Fruit fly (Drosophila melanogaster): ENCODE measurements around the gene Ucp4B.
A peak's percentile ranks its signal among the peaks of the same experiment; 100 is the strongest.

The Ucp4B gene

dm6 chr2L:5958581-5959177, 11.0 kb upstream of the Ucp4B start, which contains the start of gene Vm26Ac:
Gene Vm26Ac (minus strand): TSS chr2L:5958631.
- no peak for TF ChIP-seq noc (tag; optimal IDR thresholded peaks at IDR 0.05)

dm6 chr2L:5959863-5960658, 9.6 kb upstream of the Ucp4B start, which contains the start of gene Vm26Aa:
Gene Vm26Aa (minus strand): TSS chr2L:5960340.
- TF ChIP-seq noc (tag; optimal IDR thresholded peaks at IDR 0.05) = no peak

- TF ChIP-seq noc (tag; optimal IDR thresholded peaks at IDR 0.05) = no peak
These were observed 8.3 kb upstream of the Ucp4B start for dm6 chr2L:5961169-5961918.

dm6 chr2L:5963251-5963650, 6.4 kb upstream of the Ucp4B start:
- no peak for TF ChIP-seq noc (tag; optimal IDR thresholded peaks at IDR 0.05)

dm6 chr2L:5964211-5964610, 5.4 kb upstream of the Ucp4B start:
- TF ChIP-seq noc (tag; optimal IDR thresholded peaks at IDR 0.05) = no peak

DNA sequence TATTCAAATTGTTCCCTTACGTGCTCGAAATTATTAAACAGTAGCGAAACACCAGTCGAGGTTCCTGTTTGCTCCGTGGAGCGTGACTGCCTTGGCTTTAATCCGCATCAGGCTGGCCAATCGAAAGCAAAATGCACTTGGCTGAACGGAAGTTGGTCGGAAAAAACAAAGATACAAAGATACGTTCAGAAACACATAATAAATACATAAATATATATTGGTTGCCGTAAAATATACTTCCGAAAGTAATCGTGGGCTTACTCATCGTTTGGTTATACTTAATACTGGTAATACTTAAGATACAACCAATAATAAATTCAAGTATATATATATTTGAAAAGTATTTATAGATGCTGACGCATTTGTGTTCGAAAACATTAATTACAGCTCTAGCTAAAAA, 4.8 kb upstream of the Ucp4B start, which contains the start of gene psd:
psd (minus strand) TSS at position 101 of the 400 bp plus-strand sequence.
- no peak for TF ChIP-seq noc (tag; optimal IDR thresholded peaks at IDR 0.05)

DNA sequence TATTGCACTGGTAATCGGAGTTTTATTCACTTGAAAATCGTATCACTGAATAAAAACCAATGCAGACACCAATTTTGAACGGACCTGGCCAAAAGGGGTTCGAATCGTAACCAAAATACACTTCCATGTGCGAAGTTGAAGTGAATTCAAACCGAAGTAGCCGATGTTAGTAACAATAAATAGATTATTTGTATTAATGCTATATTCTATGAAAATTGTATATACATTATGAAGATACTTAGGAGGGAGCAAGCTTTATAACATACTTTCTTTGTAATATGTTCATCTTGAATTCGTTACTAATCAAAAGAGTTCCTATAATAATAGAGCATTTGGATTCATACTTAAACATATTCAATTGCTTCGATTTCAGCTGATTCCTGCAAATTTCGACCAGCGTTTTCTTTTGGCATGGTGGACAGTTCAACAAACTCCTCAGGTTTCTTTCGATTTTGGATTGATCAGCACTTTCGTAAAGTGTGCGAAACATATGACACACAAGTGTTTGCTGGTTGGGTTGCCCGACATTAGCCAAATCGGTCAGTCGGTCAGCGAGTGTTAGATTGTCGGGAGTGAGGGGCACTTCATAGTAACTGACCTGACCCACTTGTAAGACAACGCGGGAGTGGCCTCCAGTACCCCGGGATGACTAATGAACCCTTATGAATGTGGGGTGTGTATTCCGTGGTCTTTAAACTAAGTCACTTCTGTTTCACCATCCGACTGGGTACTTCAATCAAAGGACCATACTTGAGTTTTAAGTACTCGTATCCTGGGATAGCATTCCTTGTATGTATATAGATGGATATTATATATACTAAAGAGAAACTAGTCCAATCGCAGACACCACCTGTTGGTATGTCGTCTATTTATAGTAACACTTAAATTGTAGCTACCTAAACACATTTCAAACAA, 1.7 kb upstream of the Ucp4B start, which contains the start of the genes CG13992 and Ucp4C:
CG13992 (minus strand) TSS at position 51 of the 915 bp plus-strand sequence.
Ucp4C (plus strand) TSS at position 865 of the 915 bp plus-strand sequence.
- TF ChIP-seq noc (tag; optimal IDR thresholded peaks at IDR 0.05) = no peak

- no peak for TF ChIP-seq noc (tag; optimal IDR thresholded peaks at IDR 0.05)
These were observed 1.6 kb downstream of the Ucp4B start for dm6 chr2L:5971093-5971808.

dm6 chr2L:5972005-5972404, 2.3 kb downstream of the Ucp4B start:
- peak; percentile 58 for TF ChIP-seq noc (tag; optimal IDR thresholded peaks at IDR 0.05)

- TF ChIP-seq noc (tag; optimal IDR thresholded peaks at IDR 0.05) = no peak
These were observed 3.1 kb downstream of the Ucp4B start for dm6 chr2L:5972588-5973236.

DNA sequence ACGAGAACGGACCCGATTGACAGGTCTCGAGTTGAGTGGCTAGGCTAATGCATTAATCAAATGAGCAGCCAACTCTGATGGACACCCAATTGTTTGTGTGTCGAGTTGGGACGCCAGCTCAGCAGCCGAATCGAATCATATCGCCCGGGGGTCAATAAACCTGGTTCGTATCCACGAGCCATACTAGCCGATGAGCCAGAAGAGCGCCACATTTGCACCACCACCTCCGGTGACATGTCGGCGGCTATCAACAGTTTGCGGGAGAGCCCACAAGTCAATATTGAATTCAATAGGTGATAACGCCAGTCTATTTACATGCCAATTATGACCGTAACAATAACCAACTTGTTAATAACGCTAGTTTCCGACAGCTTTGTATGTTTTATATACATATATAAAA, 4.5 kb downstream of the Ucp4B start:
- peak; percentile 34 for TF ChIP-seq noc (tag; optimal IDR thresholded peaks at IDR 0.05)

DNA sequence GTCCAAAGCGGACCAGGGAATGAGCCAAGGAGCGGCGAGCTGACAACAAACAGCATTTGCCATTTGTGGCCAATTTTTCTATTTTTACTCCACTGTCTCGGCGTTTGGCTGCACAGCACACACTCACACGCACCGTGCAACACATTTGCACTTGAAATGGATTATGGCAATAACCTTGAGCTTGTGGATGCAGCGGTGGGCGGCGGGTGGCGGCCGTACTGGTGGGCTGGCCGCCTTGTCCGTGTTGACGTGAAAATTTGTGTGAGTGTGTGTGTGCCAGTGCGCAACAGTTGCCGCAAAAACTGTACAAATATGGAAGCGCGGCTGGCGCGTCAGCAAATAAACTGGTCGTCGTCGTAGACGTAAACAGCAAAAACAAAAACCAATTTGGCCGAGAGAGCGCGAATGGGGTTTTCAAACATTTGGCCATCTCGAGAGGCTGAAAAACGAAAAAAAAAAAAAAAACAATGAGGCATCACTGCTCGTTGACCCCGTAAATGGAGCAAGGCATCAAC, 5.4 kb downstream of the Ucp4B start:
- no peak for TF ChIP-seq noc (tag; optimal IDR thresholded peaks at IDR 0.05)

- peak; percentile 19 for TF ChIP-seq noc (tag; optimal IDR thresholded peaks at IDR 0.05)
These were observed 5.9 kb downstream of the Ucp4B start for dm6 chr2L:5975601-5976000.

Data from whole organism, larva.